Worm (Caenorhabditis elegans): ENCODE measurements around the gene cup-15.

Gene cup-15

ce11 chrII:9352669-9353068 is at the start of gene cup-15, which contains the start of gene sdhb-1:
Gene cup-15 (plus strand): TSS chrII:9353000.
Gene sdhb-1 (minus strand): TSS chrII:9352731.
- no peak for TF ChIP-seq bed-3 (GFP tag; optimal IDR thresholded peaks at IDR 0.05)
- no peak for TF ChIP-seq nhr-76 (tag; optimal IDR thresholded peaks at IDR 0.05)
- TF ChIP-seq ceh-83 (GFP tag; optimal IDR thresholded peaks at IDR 0.05), result no peak
- no peak for TF ChIP-seq unc-62 (GFP tag; optimal IDR thresholded peaks at IDR 0.05)
- TF ChIP-seq hlh-1 (tag; optimal IDR thresholded peaks at IDR 0.05), result no peak
- no peak for TF ChIP-seq lsy-2 (tag; optimal IDR thresholded peaks at IDR 0.05)
- TF ChIP-seq nhr-2 (tag; optimal IDR thresholded peaks at IDR 0.05), result no peak
- TF ChIP-seq flh-1 (GFP tag; optimal IDR thresholded peaks at IDR 0.05), result no peak

ce11 chrII:9303545-9303944 is 49.3 kb upstream of the cup-15 start:
- TF ChIP-seq flh-1 (GFP tag; optimal IDR thresholded peaks at IDR 0.05) (no peak), ces-1 (GFP tag; optimal IDR thresholded peaks at IDR 0.05) (peak; percentile 8)

- TF ChIP-seq nhr-2 (tag; optimal IDR thresholded peaks at IDR 0.05), result no peak
- TF ChIP-seq ces-1 (GFP tag; optimal IDR thresholded peaks at IDR 0.05), result peak; percentile 94
- TF ChIP-seq mls-2 (tag; optimal IDR thresholded peaks at IDR 0.05), result peak; percentile 34
- TF ChIP-seq hlh-1 (tag; optimal IDR thresholded peaks at IDR 0.05), result peak; percentile 26
- peak; percentile 20 for TF ChIP-seq cnd-1 (tag; optimal IDR thresholded peaks at IDR 0.05)
Observed at ce11 chrII:9304849-9305248, 48.0 kb upstream of the cup-15 start.

DNA sequence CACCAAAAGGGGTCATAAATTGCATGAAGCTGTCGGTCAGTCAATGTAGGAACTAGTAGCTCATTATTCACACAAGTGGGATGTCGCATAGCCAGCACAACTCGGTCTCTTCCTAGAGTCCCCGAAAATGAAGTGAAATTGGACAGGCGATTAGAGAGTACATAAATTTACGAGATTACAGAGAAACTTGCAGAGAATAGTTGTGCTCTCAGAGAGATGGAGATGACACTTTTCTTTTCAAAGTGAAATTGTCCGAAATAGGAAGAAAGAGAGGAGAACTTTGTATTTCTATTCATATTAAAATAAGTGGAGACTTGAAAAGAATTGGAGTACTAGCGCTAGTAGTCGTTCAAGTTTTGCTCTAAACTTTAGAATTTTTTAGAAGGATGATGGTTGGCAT is 47.2 kb upstream of the cup-15 start:
- TF ChIP-seq M03D4.4 (tag; optimal IDR thresholded peaks at IDR 0.05) (no peak), zip-8 (tag; optimal IDR thresholded peaks at IDR 0.05) (no peak), ces-1 (GFP tag; optimal IDR thresholded peaks at IDR 0.05) (peak; percentile 85), elt-3 (tag; optimal IDR thresholded peaks at IDR 0.05) (no peak), flh-1 (GFP tag; optimal IDR thresholded peaks at IDR 0.05) (no peak), lin-32 (GFP tag; optimal IDR thresholded peaks at IDR 0.05) (no peak), elt-1 (tag; optimal IDR thresholded peaks at IDR 0.05; ENCODE audit: borderline replicate concordance, insufficient read depth) (no peak), sem-2 (GFP tag; optimal IDR thresholded peaks at IDR 0.05) (no peak), mls-2 (tag; optimal IDR thresholded peaks at IDR 0.05) (no peak), nhr-237 (tag; optimal IDR thresholded peaks at IDR 0.05) (no peak), unc-62 (GFP tag; optimal IDR thresholded peaks at IDR 0.05) (peak; percentile 30)

DNA sequence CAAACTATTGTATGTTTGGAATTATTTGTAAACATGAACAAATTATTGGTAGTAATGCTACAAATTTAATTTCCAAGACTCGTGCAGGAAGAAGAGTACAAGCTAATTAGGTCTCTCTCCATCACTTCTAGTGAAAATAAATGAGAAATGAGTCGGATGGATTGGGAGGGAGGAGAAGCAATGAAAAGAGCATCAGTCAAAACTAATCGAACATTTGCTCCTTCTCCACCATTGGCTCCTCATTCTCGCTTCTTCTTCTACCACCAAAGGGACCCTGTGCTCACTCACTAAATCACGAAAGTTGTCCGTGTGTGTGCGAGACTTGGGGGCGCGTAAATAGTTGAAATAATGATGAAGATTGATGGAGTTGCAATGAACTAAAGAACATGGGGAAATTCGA is 46.0 kb upstream of the cup-15 start:
- TF ChIP-seq unc-39 (tag; optimal IDR thresholded peaks at IDR 0.05) (no peak), nhr-28 (tag; optimal IDR thresholded peaks at IDR 0.05) (no peak), unc-62 (GFP tag; optimal IDR thresholded peaks at IDR 0.05) (peak; percentile 96), ham-2 (GFP tag; optimal IDR thresholded peaks at IDR 0.05) (no peak), unc-120 (tag; optimal IDR thresholded peaks at IDR 0.05; ENCODE audit: poor library complexity, severe bottlenecking) (peak; percentile 79), ces-1 (GFP tag; optimal IDR thresholded peaks at IDR 0.05) (peak; percentile 98), nhr-2 (tag; optimal IDR thresholded peaks at IDR 0.05) (no peak), mab-5 (tag; optimal IDR thresholded peaks at IDR 0.05) (peak; percentile 52), cnd-1 (tag; optimal IDR thresholded peaks at IDR 0.05) (peak; percentile 12), hlh-1 (tag; optimal IDR thresholded peaks at IDR 0.05) (peak; percentile 54), mep-1 (tag; optimal IDR thresholded peaks at IDR 0.05) (no peak), drap-1 (GFP tag; optimal IDR thresholded peaks at IDR 0.05) (no peak), lin-13 (tag; optimal IDR thresholded peaks at IDR 0.05) (no peak)

- no peak for TF ChIP-seq bed-3 (GFP tag; optimal IDR thresholded peaks at IDR 0.05)
- TF ChIP-seq nhr-12 (tag; optimal IDR thresholded peaks at IDR 0.05), result no peak
- peak; percentile 11 for TF ChIP-seq ceh-39 (tag; optimal IDR thresholded peaks at IDR 0.05)
- TF ChIP-seq elt-1 (tag; optimal IDR thresholded peaks at IDR 0.05; ENCODE audit: borderline replicate concordance, insufficient read depth), result no peak
- no peak for TF ChIP-seq mep-1 (tag; optimal IDR thresholded peaks at IDR 0.05)
- no peak for TF ChIP-seq ham-2 (GFP tag; optimal IDR thresholded peaks at IDR 0.05)
- TF ChIP-seq lsy-2 (tag; optimal IDR thresholded peaks at IDR 0.05), result no peak
- TF ChIP-seq snpc-4 (tag; optimal IDR thresholded peaks at IDR 0.05), result no peak
- peak; percentile 57 for TF ChIP-seq mab-5 (tag; optimal IDR thresholded peaks at IDR 0.05)
- TF ChIP-seq cnd-1 (tag; optimal IDR thresholded peaks at IDR 0.05), result peak; percentile 69
- peak; percentile 26 for TF ChIP-seq ceh-43 (GFP tag; optimal IDR thresholded peaks at IDR 0.05)
- TF ChIP-seq nhr-76 (tag; optimal IDR thresholded peaks at IDR 0.05), result no peak
- TF ChIP-seq nhr-2 (tag; optimal IDR thresholded peaks at IDR 0.05), result peak; percentile 96
- TF ChIP-seq lin-13 (tag; optimal IDR thresholded peaks at IDR 0.05), result peak; percentile 39
- no peak for TF ChIP-seq drap-1 (GFP tag; optimal IDR thresholded peaks at IDR 0.05)
- peak; percentile 50 for TF ChIP-seq M03D4.4 (tag; optimal IDR thresholded peaks at IDR 0.05)
- no peak for TF ChIP-seq flh-1 (GFP tag; optimal IDR thresholded peaks at IDR 0.05)
- no peak for TF ChIP-seq unc-39 (tag; optimal IDR thresholded peaks at IDR 0.05)
- TF ChIP-seq pha-4 (tag; optimal IDR thresholded peaks at IDR 0.05), result no peak
- peak; percentile 98 for TF ChIP-seq unc-62 (GFP tag; optimal IDR thresholded peaks at IDR 0.05)
- no peak for TF ChIP-seq lin-32 (GFP tag; optimal IDR thresholded peaks at IDR 0.05)
- TF ChIP-seq hlh-1 (tag; optimal IDR thresholded peaks at IDR 0.05), result peak; percentile 67
- peak; percentile 50 for TF ChIP-seq tbx-8 (GFP tag; optimal IDR thresholded peaks at IDR 0.05)
- TF ChIP-seq ztf-11 (tag; optimal IDR thresholded peaks at IDR 0.05), result peak; percentile 61
- TF ChIP-seq sem-2 (GFP tag; optimal IDR thresholded peaks at IDR 0.05), result peak; percentile 20
- TF ChIP-seq mls-2 (tag; optimal IDR thresholded peaks at IDR 0.05), result peak; percentile 9
- no peak for TF ChIP-seq nhr-237 (tag; optimal IDR thresholded peaks at IDR 0.05)
- peak; percentile 26 for TF ChIP-seq unc-120 (tag; optimal IDR thresholded peaks at IDR 0.05; ENCODE audit: poor library complexity, severe bottlenecking)
- TF ChIP-seq blmp-1 (tag; optimal IDR thresholded peaks at IDR 0.05), result no peak
- TF ChIP-seq ces-1 (GFP tag; optimal IDR thresholded peaks at IDR 0.05), result peak; percentile 33
- peak; percentile 2 for TF ChIP-seq zip-8 (tag; optimal IDR thresholded peaks at IDR 0.05)
- peak; percentile 69 for TF ChIP-seq sptf-1 (tag; optimal IDR thresholded peaks at IDR 0.05)
- TF ChIP-seq ceh-83 (GFP tag; optimal IDR thresholded peaks at IDR 0.05), result no peak
- no peak for TF ChIP-seq elt-3 (tag; optimal IDR thresholded peaks at IDR 0.05)
- no peak for TF ChIP-seq nhr-28 (tag; optimal IDR thresholded peaks at IDR 0.05)
Observed at ce11 chrII:9308614-9309046, 44.2 kb upstream of the cup-15 start.
